Fruit fly (Drosophila melanogaster) whole organism, embryonic: ENCODE measurements around the gene mRRF2.

Source experiments
- Ada2b ChIP-seq: fragments of 200-800 bp; sonication (Bioruptor generic); IDR thresholded peaks from 2 replicates; pipeline ENCODE4 v1.3.6; 2022; ENCODE audit warnings: missing biosample characterization, missing genetic modification characterization
- Adf1 ChIP-seq: fragments of 200-800 bp; sonication (Bioruptor generic); IDR thresholded peaks from 2 replicates; pipeline ENCODE4 v1.3.6; 2022; ENCODE audit warnings: missing biosample characterization, missing genetic modification characterization
- Antp ChIP-seq: fragments of 200-800 bp; sonication (Bioruptor generic); optimal IDR thresholded peaks from 3 replicates; lab custom pipeline; 2016; ENCODE audit warnings: missing biosample characterization, missing genetic modification characterization
- CG10209 ChIP-seq: fragments of 200-800 bp; sonication (Bioruptor generic); optimal IDR thresholded peaks from 3 replicates; lab custom pipeline; 2017; ENCODE audit warnings: missing biosample characterization, mild to moderate bottlenecking, missing genetic modification characterization, missing genetic modification reagents
- CG10321 ChIP-seq: fragments of 200-800 bp; sonication (Bioruptor generic); IDR thresholded peaks from 2 replicates; pipeline ENCODE4 v1.3.6; 2022; ENCODE audit warnings: missing biosample characterization, missing genetic modification characterization
- CG12299 ChIP-seq: fragments of 200-800 bp; sonication (Bioruptor generic); optimal IDR thresholded peaks from 2 replicates; lab custom pipeline; 2018; ENCODE audit warnings: missing biosample characterization, mild to moderate bottlenecking, missing genetic modification characterization
- CG1529 ChIP-seq: fragments of 200-800 bp; sonication (Bioruptor generic); optimal IDR thresholded peaks from 3 replicates; lab custom pipeline; 2018; ENCODE audit warnings: missing biosample characterization, missing genetic modification characterization
- CG16779 ChIP-seq: fragments of 200-800 bp; sonication (Bioruptor generic); IDR thresholded peaks from 2 replicates; pipeline ENCODE4 v1.3.6; 2022; ENCODE audit warnings: missing biosample characterization, missing genetic modification characterization
- CG16863 ChIP-seq: fragments of 200-800 bp; sonication (Bioruptor generic); optimal IDR thresholded peaks from 3 replicates; lab custom pipeline; 2016; ENCODE audit warnings: missing biosample characterization, missing genetic modification characterization
- CG17186 ChIP-seq: fragments of 200-800 bp; sonication (Bioruptor generic); optimal IDR thresholded peaks from 3 replicates; lab custom pipeline; 2017; ENCODE audit warnings: missing biosample characterization, missing genetic modification reagents, missing genetic modification characterization
- CG17912 ChIP-seq: fragments of 200-800 bp; sonication (Bioruptor generic); optimal IDR thresholded peaks from 2 replicates; lab custom pipeline; 2018; ENCODE audit warnings: missing biosample characterization, mild to moderate bottlenecking, missing genetic modification characterization
- CG18619 ChIP-seq: fragments of 200-800 bp; sonication (Bioruptor generic); optimal IDR thresholded peaks from 3 replicates; lab custom pipeline; 2017; ENCODE audit warnings: missing biosample characterization, mild to moderate bottlenecking, missing genetic modification characterization
- CG2129 ChIP-seq: fragments of 200-800 bp; sonication (Bioruptor generic); IDR thresholded peaks from 2 replicates; pipeline ENCODE4 v1.3.6; 2022; ENCODE audit warnings: missing biosample characterization, missing genetic modification characterization; ENCODE audit not compliant: partially characterized antibody
- CG2199 ChIP-seq: fragments of 200-800 bp; sonication (Bioruptor generic); IDR thresholded peaks from 3 replicates; pipeline ENCODE4 v1.3.6; 2022; ENCODE audit warnings: missing biosample characterization, missing genetic modification characterization
- CG34224 ChIP-seq: fragments of 200-800 bp; sonication (Bioruptor generic); IDR thresholded peaks from 3 replicates; pipeline ENCODE4 v1.3.6; 2022; ENCODE audit warnings: missing biosample characterization, missing genetic modification characterization; ENCODE audit not compliant: partially characterized antibody
- CG4707 ChIP-seq: fragments of 200-800 bp; sonication (Bioruptor generic); optimal IDR thresholded peaks from 2 replicates; lab custom pipeline; 2018; ENCODE audit warnings: missing biosample characterization, mild to moderate bottlenecking, missing genetic modification characterization, moderate library complexity
- CG6254 ChIP-seq: fragments of 200-800 bp; sonication (Bioruptor generic); optimal IDR thresholded peaks from 3 replicates; lab custom pipeline; 2017; ENCODE audit warnings: mild to moderate bottlenecking, missing biosample characterization, missing genetic modification reagents, missing genetic modification characterization
- CG6272 ChIP-seq: fragments of 200-800 bp; sonication (Bioruptor generic); IDR thresholded peaks from 2 replicates; pipeline ENCODE4 v1.3.6; 2022; ENCODE audit warnings: missing biosample characterization, missing genetic modification characterization
- CG6765 ChIP-seq: fragments of 200-800 bp; sonication (Bioruptor generic); optimal IDR thresholded peaks from 3 replicates; lab custom pipeline; 2017; ENCODE audit warnings: missing biosample characterization, mild to moderate bottlenecking, missing genetic modification characterization
- CG7987 ChIP-seq: fragments of 200-800 bp; sonication (Bioruptor generic); optimal IDR thresholded peaks from 2 replicates; lab custom pipeline; 2018; ENCODE audit warnings: missing biosample characterization, mild to moderate bottlenecking, missing genetic modification characterization, moderate library complexity
- E2f1 ChIP-seq: fragments of 200-800 bp; sonication (Bioruptor generic); IDR thresholded peaks from 2 replicates; pipeline ENCODE4 v1.3.6; 2022; ENCODE audit warnings: missing biosample characterization, missing genetic modification characterization
- Fer2 ChIP-seq: fragments of 200-800 bp; sonication (Bioruptor generic); optimal IDR thresholded peaks from 2 replicates; lab custom pipeline; 2018; ENCODE audit warnings: missing biosample characterization, mild to moderate bottlenecking, missing genetic modification characterization, moderate library complexity
- Hr51 ChIP-seq, 2 experiments: fragments of 200-800 bp; sonication (Bioruptor generic); optimal IDR thresholded peaks; 2 replicates in 1 of 2; 3 replicates in 1 of 2; lab custom pipeline; 2016 to 2018; ENCODE audit warnings: missing biosample characterization in 2 of 2, missing genetic modification characterization in 2 of 2, mild to moderate bottlenecking in 1 of 2, moderate library complexity in 1 of 2
- Lpt ChIP-seq: fragments of >200 bp; optimal IDR thresholded peaks from 2 replicates; lab custom pipeline; 2018; ENCODE audit warnings: missing biosample characterization, missing genetic modification characterization
- Mrtf ChIP-seq: fragments of 200-800 bp; sonication (Bioruptor generic); IDR thresholded peaks from 3 replicates; pipeline ENCODE4 v1.3.6; 2022; ENCODE audit warnings: missing biosample characterization, missing genetic modification characterization
- Myb ChIP-seq: fragments of 200-800 bp; sonication (Bioruptor generic); optimal IDR thresholded peaks from 2 replicates; lab custom pipeline; 2016; ENCODE audit warnings: missing biosample characterization, missing genetic modification characterization
- NfI ChIP-seq: fragments of 200-800 bp; sonication (Bioruptor generic); optimal IDR thresholded peaks from 3 replicates; lab custom pipeline; 2018; ENCODE audit warnings: missing biosample characterization, mild to moderate bottlenecking, missing genetic modification characterization, moderate library complexity
- Side ChIP-seq: fragments of 200-800 bp; sonication (Bioruptor generic); optimal IDR thresholded peaks from 2 replicates; lab custom pipeline; 2016; ENCODE audit warnings: missing biosample characterization, missing genetic modification characterization
- Sox100B ChIP-seq: fragments of 200-800 bp; sonication (Bioruptor generic); optimal IDR thresholded peaks from 3 replicates; lab custom pipeline; 2018; ENCODE audit warnings: missing biosample characterization, mild to moderate bottlenecking, missing genetic modification characterization
- Sry-β ChIP-seq: fragments of 200-800 bp; sonication (Bioruptor generic); optimal IDR thresholded peaks from 2 replicates; lab custom pipeline; 2018; ENCODE audit warnings: missing biosample characterization, mild to moderate bottlenecking, missing genetic modification characterization, moderate library complexity
- Trl ChIP-seq, 3 experiments: fragments of >200 bp in 2 of 3; fragments of 200-800 bp in 1 of 3; sonication (Bioruptor generic) in 1 of 3; optimal IDR thresholded peaks; 2 replicates in 1 of 3; 3 replicates in 2 of 3; lab custom pipeline; 2016 to 2017; ENCODE audit warnings: missing biosample characterization in 1 of 3, missing genetic modification characterization in 1 of 3
- amos ChIP-seq: fragments of 200-800 bp; sonication (Bioruptor generic); IDR thresholded peaks from 2 replicates; pipeline ENCODE4 v1.3.6; 2022; ENCODE audit warnings: missing biosample characterization, missing genetic modification characterization; ENCODE audit not compliant: partially characterized antibody
- bigmax ChIP-seq: fragments of 200-800 bp; sonication (Bioruptor generic); optimal IDR thresholded peaks from 2 replicates; lab custom pipeline; 2018; ENCODE audit warnings: missing biosample characterization, mild to moderate bottlenecking, missing genetic modification characterization
- chinmo ChIP-seq: fragments of 200-800 bp; sonication (Bioruptor generic); IDR thresholded peaks from 4 replicates; pipeline ENCODE4 v1.3.6; 2022; ENCODE audit warnings: missing biosample characterization, missing genetic modification characterization; ENCODE audit not compliant: partially characterized antibody
- dan ChIP-seq: fragments of 200-800 bp; sonication (Bioruptor generic); IDR thresholded peaks from 2 replicates; pipeline ENCODE4 v1.3.6; 2022; ENCODE audit warnings: missing biosample characterization, missing genetic modification characterization
- disco-r ChIP-seq: fragments of 200-800 bp; sonication (Bioruptor generic); optimal IDR thresholded peaks from 2 replicates; lab custom pipeline; 2016; ENCODE audit warnings: missing biosample characterization, missing genetic modification characterization
- dm ChIP-seq: fragments of 200-800 bp; sonication (Bioruptor generic); optimal IDR thresholded peaks from 3 replicates; lab custom pipeline; 2016; ENCODE audit warnings: missing biosample characterization, missing genetic modification characterization
- dpn ChIP-seq, 2 experiments: fragments of 200-800 bp; sonication (Bioruptor generic); optimal IDR thresholded peaks; 3 replicates each; lab custom pipeline; 2016; ENCODE audit warnings: missing biosample characterization in 2 of 2, missing genetic modification characterization in 2 of 2
- en ChIP-seq: fragments of 200-800 bp; sonication (Bioruptor generic); optimal IDR thresholded peaks from 2 replicates; lab custom pipeline; 2016; ENCODE audit warnings: missing biosample characterization, missing genetic modification characterization
- gcm2 ChIP-seq: fragments of 200-800 bp; sonication (Bioruptor generic); optimal IDR thresholded peaks from 2 replicates; lab custom pipeline; 2016; ENCODE audit warnings: missing biosample characterization, missing genetic modification characterization
- hkb ChIP-seq, 2 experiments: fragments of 200-800 bp in 1 of 2; fragments of >200 bp in 1 of 2; sonication (Bioruptor generic) in 1 of 2; IDR thresholded peaks in 1 of 2; optimal IDR thresholded peaks in 1 of 2; 2 replicates each; pipeline versions ENCODE4 v1.3.6 to Lab custom; 2017 to 2022; ENCODE audit warnings: missing biosample characterization in 1 of 2, missing genetic modification characterization in 1 of 2
- inv ChIP-seq: fragments of 200-800 bp; sonication (Bioruptor generic); IDR thresholded peaks from 2 replicates; pipeline ENCODE4 v1.3.6; 2022; ENCODE audit warnings: missing biosample characterization, missing genetic modification characterization; ENCODE audit not compliant: partially characterized antibody
- otp ChIP-seq: fragments of 200-800 bp; sonication (Bioruptor generic); IDR thresholded peaks from 3 replicates; pipeline ENCODE4, ENCODE4 v1.3.6; 2022; ENCODE audit warnings: missing biosample characterization, missing genetic modification characterization
- pnt ChIP-seq: fragments of 200-800 bp; sonication (Bioruptor generic); optimal IDR thresholded peaks from 3 replicates; lab custom pipeline; 2016; ENCODE audit warnings: missing biosample characterization, missing genetic modification characterization
- run ChIP-seq: fragments of 200-800 bp; sonication (Bioruptor generic); optimal IDR thresholded peaks from 3 replicates; lab custom pipeline; 2018; ENCODE audit warnings: missing biosample characterization, mild to moderate bottlenecking, missing genetic modification characterization
- slbo ChIP-seq: fragments of 200-800 bp; sonication (Bioruptor generic); IDR thresholded peaks from 2 replicates; pipeline ENCODE4 v1.3.6; 2022; ENCODE audit warnings: missing biosample characterization, missing genetic modification characterization
- vfl ChIP-seq: fragments of 200-800 bp; sonication (Bioruptor generic); optimal IDR thresholded peaks from 2 replicates; lab custom pipeline; 2016; ENCODE audit warnings: missing biosample characterization, missing genetic modification characterization
- zf30C ChIP-seq: fragments of 200-800 bp; sonication (Bioruptor generic); optimal IDR thresholded peaks from 3 replicates; lab custom pipeline; 2018; ENCODE audit warnings: missing biosample characterization, mild to moderate bottlenecking, missing genetic modification characterization

Gene mRRF2

DNA sequence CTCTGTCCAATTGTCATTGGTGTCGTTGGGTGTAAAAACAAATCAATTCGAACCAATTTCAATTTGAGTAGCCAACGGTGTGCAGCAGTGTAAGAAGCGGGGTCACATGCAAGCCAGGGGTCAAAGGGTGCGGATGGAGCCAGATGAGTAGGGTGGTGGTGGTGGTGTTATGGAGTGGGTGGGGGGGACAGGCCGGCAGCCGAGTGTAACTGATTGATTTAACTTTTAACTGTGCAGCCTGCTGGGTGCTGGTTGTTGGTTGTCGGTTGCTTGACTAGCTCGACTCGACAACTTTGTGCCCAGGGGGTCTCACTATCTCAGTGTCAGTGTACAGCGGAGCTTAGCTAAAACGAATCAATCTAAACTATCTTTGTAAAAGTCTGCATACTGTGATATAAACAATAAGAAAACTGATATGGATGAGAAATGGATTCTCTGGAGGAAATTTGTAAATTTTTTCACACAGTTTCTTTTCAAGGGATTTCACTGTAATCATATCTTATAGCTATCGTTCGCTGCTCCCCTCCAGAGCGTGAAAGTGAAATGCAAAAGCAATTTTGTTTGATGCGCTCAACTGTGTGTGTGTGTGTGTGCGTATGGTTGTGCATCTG, 16.0 kb upstream of the mRRF2 start (continued):
- no peak for TF ChIP-seq bigmax
- TF ChIP-seq zf30C (GFP tag; lab: Kevin White, UChicago) = no peak
- TF ChIP-seq Adf1 (GFP tag; lab: Robert Waterston, UW) = no peak
- TF ChIP-seq CG2129 = no peak
- TF ChIP-seq CG1529 = peak; percentile 69
- TF ChIP-seq Mrtf (GFP tag; lab: Robert Waterston, UW) = 0 out of 3 replicates have a peak, but pooled peaks have one; percentile 9
- TF ChIP-seq vfl (GFP tag; lab: Kevin White, UChicago) = no peak
- no peak for TF ChIP-seq gcm2 (GFP tag; lab: Kevin White, UChicago)
- TF ChIP-seq Antp = peak; percentile 79
- TF ChIP-seq CG10209 (GFP tag; lab: Kevin White, UChicago) = peak; percentile 55
- peak; percentile 79 for TF ChIP-seq Ada2b
- TF ChIP-seq disco-r (GFP tag; lab: Kevin White, UChicago) = no peak
- peak; percentile 84 for TF ChIP-seq otp (GFP tag; lab: Robert Waterston, UW)
- TF ChIP-seq CG6272 (GFP tag; lab: Robert Waterston, UW) = peak; percentile 61
- peak; percentile 71 for TF ChIP-seq CG4707
- no peak for TF ChIP-seq CG7987 (GFP tag; lab: Kevin White, UChicago)
- TF ChIP-seq Side (GFP tag; lab: Kevin White, UChicago) = peak; percentile 65
- TF ChIP-seq E2f1 (GFP tag; lab: Robert Waterston, UW) = peak; percentile 70
- TF ChIP-seq dpn (GFP tag; optimal IDR thresholded peaks at IDR 0.05; lab: Kevin White, UChicago) = peak in 1 of 2 experiments; percentile 52
- TF ChIP-seq CG16779 = no peak
- TF ChIP-seq CG17912 = no peak
- no peak for TF ChIP-seq Trl (optimal IDR thresholded peaks at IDR 0.05; lab: Kevin White, UChicago)
- TF ChIP-seq Trl (GFP tag; optimal IDR thresholded peaks at IDR 0.05; lab: Kevin White, UChicago) = peak; percentile 57
- TF ChIP-seq Sry-β (GFP tag; lab: Kevin White, UChicago) = peak; percentile 3
- peak; percentile 40 for TF ChIP-seq CG18619 (GFP tag; lab: Kevin White, UChicago)
- peak; percentile 28 for TF ChIP-seq run
- peak; percentile 45 for TF ChIP-seq en
- peak; percentile 68 for TF ChIP-seq pnt (GFP tag; lab: Kevin White, UChicago)
- peak; percentile 70 for TF ChIP-seq CG16863 (GFP tag; lab: Kevin White, UChicago)
- TF ChIP-seq CG10321 = no peak
- TF ChIP-seq CG6254 (GFP tag; lab: Kevin White, UChicago) = no peak
- 0 out of 3 replicates have a peak, but pooled peaks have one; percentile 80 for TF ChIP-seq CG2199 (GFP tag; lab: Robert Waterston, UW)
- TF ChIP-seq Lpt (GFP tag; lab: Kevin White, UChicago) = no peak
- no peak for TF ChIP-seq hkb (optimal IDR thresholded peaks at IDR 0.05; lab: Kevin White, UChicago)
- TF ChIP-seq hkb (GFP tag; IDR thresholded peaks at IDR 0.05; lab: Robert Waterston, UW) = peak; percentile 79
- peak; percentile 71 for TF ChIP-seq slbo (GFP tag; lab: Robert Waterston, UW)
- TF ChIP-seq dan = no peak
- no peak for TF ChIP-seq inv (GFP tag; lab: Robert Waterston, UW)
- peak; percentile 29 for TF ChIP-seq CG17186
- peak; percentile 29 for TF ChIP-seq Myb
- no peak for TF ChIP-seq CG6765 (GFP tag; lab: Kevin White, UChicago)
- TF ChIP-seq Sox100B (GFP tag; lab: Kevin White, UChicago) = no peak
- TF ChIP-seq CG34224 = no peak
- TF ChIP-seq CG12299 = peak; percentile 28
- no peak for TF ChIP-seq amos (GFP tag; lab: Robert Waterston, UW)
- no peak for TF ChIP-seq chinmo (GFP tag; lab: Robert Waterston, UW)
- no peak for TF ChIP-seq Fer2 (tag; lab: Kevin White, UChicago)
- peak; percentile 35 for TF ChIP-seq dm
- peak; percentile 66 for TF ChIP-seq NfI (GFP tag; lab: Kevin White, UChicago)
- TF ChIP-seq Hr51 (GFP tag; optimal IDR thresholded peaks at IDR 0.05; lab: Kevin White, UChicago) = no peak
